Worm (Caenorhabditis elegans) whole organism, late embryonic: ENCODE measurements around the gene clec-117.
A peak's percentile ranks its signal among the peaks of the same experiment; 100 is the strongest.

Source experiments
- C08G9.2 ChIP-seq: sonication (generic microtip); optimal IDR thresholded peaks from 2 replicates; lab custom pipeline; 2016; ENCODE audit warnings: mild to moderate bottlenecking, missing genetic modification characterization, moderate library complexity, missing compliant biosample characterization
- F13H6.1 ChIP-seq: sonication (generic microtip); optimal IDR thresholded peaks from 2 replicates; lab custom pipeline; 2016; ENCODE audit warnings: missing genetic modification characterization, missing compliant biosample characterization
- K02D7.2 ChIP-seq: sonication (generic microtip); optimal IDR thresholded peaks from 2 replicates; lab custom pipeline; 2017; ENCODE audit warnings: mild to moderate bottlenecking, missing genetic modification characterization, missing compliant biosample characterization
- K09A11.1 ChIP-seq: sonication (generic microtip); optimal IDR thresholded peaks from 2 replicates; lab custom pipeline; 2017; ENCODE audit warnings: antibody characterized with exemption, mild to moderate bottlenecking, missing genetic modification characterization, missing compliant biosample characterization; ENCODE audit not compliant: insufficient read depth
- ahr-1 ChIP-seq: sonication (generic microtip); optimal IDR thresholded peaks from 2 replicates; lab custom pipeline; 2016; ENCODE audit warnings: missing genetic modification characterization, missing compliant biosample characterization
- ceh-18 ChIP-seq: sonication (generic microtip); optimal IDR thresholded peaks from 2 replicates; lab custom pipeline; 2016; ENCODE audit warnings: missing genetic modification characterization, missing compliant biosample characterization
- ceh-22 ChIP-seq: sonication (generic microtip); optimal IDR thresholded peaks from 2 replicates; lab custom pipeline; 2017; ENCODE audit warnings: missing biosample characterization, missing genetic modification characterization
- ceh-30 ChIP-seq: fragments of 150-350 bp; optimal IDR thresholded peaks from 2 replicates; lab custom pipeline; 2014; ENCODE audit warnings: missing biosample characterization, missing genetic modification characterization
- ceh-31 ChIP-seq: sonication (generic microtip); optimal IDR thresholded peaks from 2 replicates; lab custom pipeline; 2016; ENCODE audit warnings: missing genetic modification characterization, missing compliant biosample characterization
- ceh-34 ChIP-seq: sonication (generic microtip); optimal IDR thresholded peaks from 2 replicates; lab custom pipeline; 2016; ENCODE audit warnings: mild to moderate bottlenecking, missing genetic modification characterization, missing compliant biosample characterization
- ceh-9 ChIP-seq: sonication (generic microtip); optimal IDR thresholded peaks from 2 replicates; lab custom pipeline; 2016; ENCODE audit warnings: mild to moderate bottlenecking, missing genetic modification characterization, inconsistent platforms, missing compliant biosample characterization
- dmd-4 ChIP-seq: sonication (generic microtip); optimal IDR thresholded peaks from 2 replicates; lab custom pipeline; 2016; ENCODE audit warnings: borderline replicate concordance, missing genetic modification characterization, missing compliant biosample characterization
- ets-4 ChIP-seq: sonication (generic microtip); optimal IDR thresholded peaks from 2 replicates; lab custom pipeline; 2016; ENCODE audit warnings: missing genetic modification characterization, missing compliant biosample characterization
- eyg-1 ChIP-seq: sonication (generic microtip); optimal IDR thresholded peaks from 2 replicates; lab custom pipeline; 2016; ENCODE audit warnings: missing genotype, missing genetic modification characterization, missing compliant biosample characterization
- fax-1 ChIP-seq: sonication (generic microtip); optimal IDR thresholded peaks from 2 replicates; lab custom pipeline; 2016; ENCODE audit warnings: missing genotype, missing genetic modification characterization, missing compliant biosample characterization
- fkh-6 ChIP-seq: sonication (generic microtip); optimal IDR thresholded peaks from 2 replicates; lab custom pipeline; 2016; ENCODE audit warnings: missing genetic modification characterization, missing compliant biosample characterization
- hlh-30 ChIP-seq: sonication (generic microtip); optimal IDR thresholded peaks from 2 replicates; lab custom pipeline; 2017; ENCODE audit warnings: antibody characterized with exemption, missing genetic modification characterization, missing compliant biosample characterization; ENCODE audit not compliant: insufficient read depth
- hlh-6 ChIP-seq: sonication (generic microtip); optimal IDR thresholded peaks from 2 replicates; lab custom pipeline; 2016; ENCODE audit warnings: missing genotype, missing genetic modification characterization, missing compliant biosample characterization
- nfya-1 ChIP-seq: sonication (generic microtip); optimal IDR thresholded peaks from 2 replicates; lab custom pipeline; 2017; ENCODE audit warnings: missing genetic modification characterization, mild to moderate bottlenecking, missing compliant biosample characterization, antibody characterized with exemption, moderate library complexity
- nhr-232 ChIP-seq: sonication (generic microtip); optimal IDR thresholded peaks from 2 replicates; lab custom pipeline; 2016; ENCODE audit warnings: missing genetic modification characterization, missing compliant biosample characterization
- pat-9 ChIP-seq: fragments of 200-800 bp; sonication (Bioruptor generic); optimal IDR thresholded peaks from 2 replicates; lab custom pipeline; 2018; ENCODE audit warnings: mild to moderate bottlenecking, missing genetic modification characterization, moderate library complexity, missing compliant biosample characterization
- pax-1 ChIP-seq: fragments of 150-350 bp; optimal IDR thresholded peaks from 2 replicates; lab custom pipeline; 2014; ENCODE audit warnings: missing biosample characterization, missing genetic modification characterization
- rnt-1 ChIP-seq: sonication (generic microtip); optimal IDR thresholded peaks from 2 replicates; lab custom pipeline; 2016; ENCODE audit warnings: missing genetic modification characterization, missing compliant biosample characterization
- sox-4 ChIP-seq: sonication (generic microtip); optimal IDR thresholded peaks from 2 replicates; lab custom pipeline; 2017; ENCODE audit warnings: mild to moderate bottlenecking, missing genetic modification characterization, inconsistent platforms, missing compliant biosample characterization
- tbx-7 ChIP-seq: sonication (generic microtip); optimal IDR thresholded peaks from 2 replicates; lab custom pipeline; 2016; ENCODE audit warnings: missing genotype, missing genetic modification characterization, missing compliant biosample characterization
- ttx-3 ChIP-seq: sonication (generic microtip); optimal IDR thresholded peaks from 2 replicates; lab custom pipeline; 2016; ENCODE audit warnings: missing genetic modification reagents, missing genetic modification characterization, missing compliant biosample characterization
- unc-55 ChIP-seq: sonication (generic microtip); optimal IDR thresholded peaks from 2 replicates; lab custom pipeline; 2017; ENCODE audit warnings: missing biosample characterization, missing genetic modification reagents, missing genetic modification characterization
- zip-5 ChIP-seq: sonication (generic microtip); optimal IDR thresholded peaks from 2 replicates; lab custom pipeline; 2016; ENCODE audit warnings: missing genetic modification characterization, missing compliant biosample characterization

clec-117 gene

DNA sequence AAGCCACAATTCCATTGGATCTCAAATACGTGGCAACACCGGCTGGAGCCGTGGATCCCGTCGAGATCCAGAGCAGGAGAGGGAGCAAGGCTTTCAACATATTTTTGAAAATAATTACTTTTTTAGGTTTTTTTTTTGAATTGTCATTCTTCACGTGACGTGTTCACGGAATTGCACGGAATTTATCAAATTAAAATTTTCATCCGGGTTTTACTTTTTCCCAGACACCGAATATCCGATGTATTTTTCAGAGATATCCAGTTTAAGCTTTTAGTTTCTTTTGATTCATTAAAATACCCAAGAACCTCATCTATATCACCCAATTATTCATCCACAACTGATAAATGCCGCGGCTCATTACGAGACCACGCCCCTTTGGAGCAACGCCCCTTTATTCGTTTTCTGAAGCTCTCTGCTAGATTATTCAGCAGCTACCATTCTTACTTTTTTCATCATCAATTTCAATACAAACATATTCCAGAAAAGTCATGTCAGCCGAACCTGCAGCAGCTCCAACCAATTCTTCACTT, at the start of gene clec-117, which contains the start of gene B0432.1:
Gene clec-117 (minus strand): TSS at position 101 of the 530 bp plus-strand sequence.
Gene B0432.1 (plus strand): TSS at position 480 of the 530 bp plus-strand sequence.
- TF ChIP-seq K02D7.2 (tag; lab: Kevin White, UChicago) (no peak), hlh-30 (tag; lab: Kevin White, UChicago) (no peak), zip-5 (tag; lab: Kevin White, UChicago) (no peak), ceh-31 (tag; lab: Kevin White, UChicago) (no peak)

DNA sequence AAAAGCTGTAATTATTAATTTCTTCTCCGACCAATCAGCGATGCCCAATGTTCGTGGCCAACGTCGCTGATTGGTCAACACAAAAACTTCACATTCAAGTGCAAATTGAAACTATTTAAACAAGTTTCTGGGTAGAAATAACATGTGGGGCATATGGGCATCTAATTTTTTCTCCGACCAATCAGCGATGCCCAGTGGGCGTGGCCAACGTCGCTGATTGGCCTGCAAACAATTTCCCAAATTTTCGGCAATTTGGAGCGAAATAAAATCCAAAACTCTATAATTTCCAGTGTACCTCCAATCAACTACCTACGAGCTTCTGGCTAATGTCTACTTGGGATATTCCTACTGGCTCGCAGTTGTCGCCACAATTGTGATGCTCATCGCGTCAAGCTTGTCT, 44.5 kb upstream of the clec-117 start:
- no peak for TF ChIP-seq nhr-232 (tag; lab: Kevin White, UChicago)
- TF ChIP-seq sox-4 (tag; lab: Kevin White, UChicago) = no peak
- TF ChIP-seq nfya-1 (tag; lab: Kevin White, UChicago) = peak; percentile 98
- no peak for TF ChIP-seq F13H6.1 (tag; lab: Kevin White, UChicago)
- TF ChIP-seq zip-5 (tag; lab: Kevin White, UChicago) = no peak
- TF ChIP-seq unc-55 = no peak
- TF ChIP-seq ceh-34 (tag; lab: Kevin White, UChicago) = no peak

DNA sequence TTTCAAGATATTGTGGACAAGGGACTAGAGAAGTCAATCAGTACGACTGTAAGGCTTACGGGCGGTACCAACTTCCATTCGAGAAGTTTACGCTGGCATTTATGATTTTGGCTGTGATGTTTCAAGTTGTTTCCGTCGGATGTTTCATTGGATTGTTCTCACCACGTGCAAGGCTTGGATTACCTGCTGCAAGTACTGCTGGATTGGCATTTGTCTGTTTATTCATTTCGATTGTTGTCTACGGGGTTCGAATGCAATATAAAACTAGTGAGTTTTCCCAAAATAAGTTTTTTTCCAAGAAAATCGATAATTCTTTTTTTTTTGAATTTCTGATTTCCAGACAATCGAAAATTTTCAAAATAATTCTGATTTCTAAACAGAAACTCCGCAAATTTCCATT, 43.9 kb upstream of the clec-117 start:
- TF ChIP-seq fkh-6 (tag; lab: Kevin White, UChicago) (no peak), dmd-4 (tag; lab: Kevin White, UChicago) (no peak), ceh-22 (no peak), ceh-9 (tag; lab: Kevin White, UChicago) (no peak)
- TF ChIP-seq, all 69 proteins: peak for 0

DNA sequence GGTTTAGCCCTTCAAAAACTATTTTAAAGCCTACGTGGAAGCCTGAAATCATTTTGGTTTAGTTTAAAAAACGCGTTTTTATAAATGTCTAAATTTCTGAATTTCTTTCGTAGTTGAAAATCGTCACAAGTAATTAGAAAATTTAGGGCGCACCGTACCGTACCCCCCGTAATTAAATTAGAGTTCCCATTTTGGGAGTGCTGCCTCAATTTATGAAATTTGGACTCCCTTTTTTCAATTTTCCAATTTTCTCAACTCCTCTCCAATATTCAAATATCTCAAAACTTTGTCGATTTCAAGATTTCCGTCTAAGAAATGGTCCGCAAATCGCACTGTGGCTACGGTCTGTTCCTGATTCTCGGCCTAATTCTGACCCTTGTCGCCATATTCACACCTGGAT, 43.4 kb upstream of the clec-117 start, which contains the start of gene clc-31:
Gene clc-31 (plus strand): TSS at position 301 of the 400 bp plus-strand sequence.
- TF ChIP-seq pat-9 (tag; lab: Kevin White, UChicago) (no peak), unc-55 (no peak), C08G9.2 (tag; lab: Kevin White, UChicago) (no peak), ceh-18 (tag; lab: Kevin White, UChicago) (no peak), ets-4 (tag; lab: Kevin White, UChicago) (no peak), eyg-1 (tag; lab: Kevin White, UChicago) (no peak)

DNA sequence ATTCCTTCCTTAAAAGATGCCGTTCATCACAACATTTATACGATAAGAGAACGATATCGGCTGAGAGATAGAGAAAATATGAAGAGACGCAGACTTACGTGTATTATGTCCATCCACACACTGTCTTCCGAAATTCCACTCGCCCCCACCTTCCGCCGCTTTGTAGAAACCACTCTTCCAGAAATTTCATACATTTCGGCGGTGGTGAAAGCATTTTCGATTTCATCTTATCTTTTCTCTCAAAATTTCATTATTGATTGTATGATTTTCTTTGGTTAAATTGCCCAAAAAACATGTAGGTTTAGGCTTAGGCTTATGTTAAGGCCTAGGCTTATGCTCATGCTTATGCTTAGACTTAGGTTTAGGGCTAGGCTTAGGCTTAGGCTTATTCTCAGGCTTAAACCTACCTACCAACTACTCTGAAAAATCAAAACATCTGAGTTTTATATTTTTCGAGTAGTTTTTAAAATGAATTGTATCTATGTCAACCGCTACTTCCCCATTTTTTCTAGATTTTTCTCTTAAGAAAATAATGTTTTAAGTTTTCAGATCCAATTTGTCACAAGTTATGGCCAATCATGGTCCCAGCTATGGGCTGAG, 40.5 kb upstream of the clec-117 start, which contains the start of gene cpn-2:
Gene cpn-2 (plus strand): TSS at position 550 of the 600 bp plus-strand sequence.
- TF ChIP-seq K09A11.1 (tag; lab: Kevin White, UChicago) = no peak
- TF ChIP-seq nfya-1 (tag; lab: Kevin White, UChicago) = peak; percentile 27

DNA sequence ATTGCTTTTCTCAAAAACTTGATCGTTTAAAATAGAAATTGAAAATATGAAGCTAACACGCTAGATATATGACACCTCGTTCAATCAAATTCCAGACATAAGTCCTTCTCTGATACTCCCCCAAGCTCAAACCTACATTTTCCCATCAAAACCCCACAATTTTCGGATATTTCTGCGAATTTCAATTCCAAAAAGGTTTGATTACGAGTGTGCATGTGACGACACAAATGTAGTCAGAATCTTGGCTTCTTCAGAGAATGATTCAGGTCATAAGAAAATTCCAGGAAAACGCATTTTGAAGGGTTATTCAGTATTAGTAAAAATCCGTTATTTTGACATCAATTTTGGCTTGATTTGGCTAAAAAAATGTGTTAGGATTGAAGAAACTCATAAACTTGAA, 38.0 kb upstream of the clec-117 start:
- TF ChIP-seq pax-1 (tag; lab: Kevin White, UChicago) (no peak), rnt-1 (tag; lab: Kevin White, UChicago) (no peak), tbx-7 (tag; lab: Kevin White, UChicago) (no peak), K02D7.2 (tag; lab: Kevin White, UChicago) (no peak), ceh-31 (tag; lab: Kevin White, UChicago) (no peak), hlh-30 (tag; lab: Kevin White, UChicago) (no peak), ahr-1 (tag; lab: Kevin White, UChicago) (no peak), fax-1 (no peak), ceh-30 (tag; lab: Kevin White, UChicago) (no peak), ttx-3 (tag; lab: Kevin White, UChicago) (no peak), hlh-6 (tag; lab: Kevin White, UChicago) (no peak), C08G9.2 (tag; lab: Kevin White, UChicago) (no peak)
